Worm (Caenorhabditis elegans): Measurements from ENCODE around the gene spin-2.

Gene spin-2

ce11 chrIV:13086705-13087104 is at the start of gene spin-2:
Gene spin-2 (plus strand): TSS chrIV:13087005.
- no peak for TF ChIP-seq nhr-237 (tag; optimal IDR thresholded peaks at IDR 0.05)
- TF ChIP-seq ceh-9 (tag; optimal IDR thresholded peaks at IDR 0.05): no peak
- no peak for TF ChIP-seq ztf-4 (tag; optimal IDR thresholded peaks at IDR 0.05)
- no peak for TF ChIP-seq ceh-28 (tag; optimal IDR thresholded peaks at IDR 0.05)
- no peak for TF ChIP-seq jun-1 (tag; optimal IDR thresholded peaks at IDR 0.05)
- TF ChIP-seq fkh-10 (GFP tag; optimal IDR thresholded peaks at IDR 0.05): no peak

ce11 chrIV:13038888-13039287 is 47.9 kb upstream of the spin-2 start, which contains the start of gene F49E11.2:
Gene F49E11.2 (minus strand): TSS chrIV:13038988.
- no peak for TF ChIP-seq nhr-67 (tag; optimal IDR thresholded peaks at IDR 0.05)
- TF ChIP-seq nhr-25 (tag; optimal IDR thresholded peaks at IDR 0.05): no peak
- TF ChIP-seq fos-1 (tag; optimal IDR thresholded peaks at IDR 0.05): no peak
- no peak for TF ChIP-seq unc-39 (tag; optimal IDR thresholded peaks at IDR 0.05)
- TF ChIP-seq zag-1 (tag; optimal IDR thresholded peaks at IDR 0.05): no peak
- TF ChIP-seq R02D3.7 (tag; optimal IDR thresholded peaks at IDR 0.05): no peak
- no peak for TF ChIP-seq elt-2 (tag; optimal IDR thresholded peaks at IDR 0.05)
- TF ChIP-seq mml-1 (tag; optimal IDR thresholded peaks at IDR 0.05): no peak
- no peak for TF ChIP-seq unc-62 (GFP tag; optimal IDR thresholded peaks at IDR 0.05)
- no peak for TF ChIP-seq elt-1 (tag; optimal IDR thresholded peaks at IDR 0.05)
- no peak for TF ChIP-seq nhr-23 (tag; optimal IDR thresholded peaks at IDR 0.05)
- TF ChIP-seq ztf-4 (tag; optimal IDR thresholded peaks at IDR 0.05): no peak
- no peak for TF ChIP-seq pqm-1 (tag; optimal IDR thresholded peaks at IDR 0.05)
- no peak for TF ChIP-seq elt-3 (tag; optimal IDR thresholded peaks at IDR 0.05)

ce11 chrIV:13041486-13041885 is 45.3 kb upstream of the spin-2 start:
- TF ChIP-seq nfya-1 (tag; optimal IDR thresholded peaks at IDR 0.05; ENCODE audit: insufficient read depth) (peak; percentile 79), lin-39 (tag; optimal IDR thresholded peaks at IDR 0.05) (no peak)

- TF ChIP-seq elt-3 (tag; optimal IDR thresholded peaks at IDR 0.05): no peak
- no peak for TF ChIP-seq aly-2 (tag; optimal IDR thresholded peaks at IDR 0.05)
- no peak for TF ChIP-seq elt-2 (tag; optimal IDR thresholded peaks at IDR 0.05)
- no peak for TF ChIP-seq eor-1 (tag; optimal IDR thresholded peaks at IDR 0.05)
- no peak for TF ChIP-seq mml-1 (tag; optimal IDR thresholded peaks at IDR 0.05)
These were observed 44.7 kb upstream of the spin-2 start, which contains the start of gene amt-2 for ce11 chrIV:13042091-13042490. Gene amt-2 (plus strand): TSS chrIV:13042391.

ce11 chrIV:13044980-13045379 is 41.8 kb upstream of the spin-2 start:
- TF ChIP-seq hmg-11 (tag; optimal IDR thresholded peaks at IDR 0.05) (no peak), skn-1 (tag; optimal IDR thresholded peaks at IDR 0.05) (no peak), ceh-16 (tag; optimal IDR thresholded peaks at IDR 0.05) (no peak), fkh-10 (GFP tag; optimal IDR thresholded peaks at IDR 0.05) (no peak), nhr-76 (tag; optimal IDR thresholded peaks at IDR 0.05) (no peak), ama-1 (optimal IDR thresholded peaks at IDR 0.05) (no peak), pha-4 (tag; optimal IDR thresholded peaks at IDR 0.05) (no peak), snpc-4 (tag; optimal IDR thresholded peaks at IDR 0.05) (no peak), elt-1 (tag; optimal IDR thresholded peaks at IDR 0.05) (no peak), ztf-11 (tag; optimal IDR thresholded peaks at IDR 0.05) (no peak), unc-39 (tag; optimal IDR thresholded peaks at IDR 0.05) (no peak), ceh-9 (tag; optimal IDR thresholded peaks at IDR 0.05) (no peak), ZK546.5 (tag; optimal IDR thresholded peaks at IDR 0.05) (no peak)

ce11 chrIV:13046848-13047247 is 40.0 kb upstream of the spin-2 start, which contains the start of gene scl-9:
Gene scl-9 (plus strand): TSS chrIV:13047148.
- TF ChIP-seq lin-39 (tag; optimal IDR thresholded peaks at IDR 0.05) (no peak), snpc-4 (tag; optimal IDR thresholded peaks at IDR 0.05) (no peak), pqm-1 (tag; optimal IDR thresholded peaks at IDR 0.05) (no peak), nhr-11 (tag; optimal IDR thresholded peaks at IDR 0.05) (no peak), nhr-25 (tag; optimal IDR thresholded peaks at IDR 0.05) (no peak), ceh-16 (tag; optimal IDR thresholded peaks at IDR 0.05) (no peak), nhr-77 (tag; optimal IDR thresholded peaks at IDR 0.05) (no peak), ZK546.5 (tag; optimal IDR thresholded peaks at IDR 0.05) (no peak), unc-39 (tag; optimal IDR thresholded peaks at IDR 0.05) (no peak), egl-27 (tag; optimal IDR thresholded peaks at IDR 0.05) (no peak), eor-1 (tag; optimal IDR thresholded peaks at IDR 0.05) (no peak), ceh-9 (tag; optimal IDR thresholded peaks at IDR 0.05) (no peak), zag-1 (tag; optimal IDR thresholded peaks at IDR 0.05) (no peak)

Data from whole organism, L3 larva.